Worm (Caenorhabditis elegans) whole organism, L1 larva: ENCODE results near the gene Y46G5A.8.
"Not testable (repeated sequence)": the region's sequence is repeated elsewhere in the genome, so short reads cannot be mapped to it uniquely, and the experiment has no call there.

Source experiments
- Y116A8C.19 ChIP-seq: sonication (generic microtip); optimal IDR thresholded peaks from 2 replicates; lab custom pipeline; 2016; ENCODE audit warnings: missing compliant biosample characterization, missing genetic modification characterization, borderline replicate concordance
- aha-1 ChIP-seq: fragments of 150-350 bp; optimal IDR thresholded peaks from 2 replicates; lab custom pipeline; 2014; ENCODE audit warnings: missing biosample characterization, missing genetic modification characterization
- alr-1 ChIP-seq: fragments of 200-800 bp; sonication (Bioruptor generic); optimal IDR thresholded peaks from 2 replicates; lab custom pipeline; 2018; ENCODE audit warnings: borderline replicate concordance, mild to moderate bottlenecking, missing genetic modification characterization, missing compliant biosample characterization
- ama-1 ChIP-seq: fragments of 150-350 bp; optimal IDR thresholded peaks from 2 replicates; lab custom pipeline; 2014
- ceh-82 ChIP-seq, 3 experiments: fragments of 150-350 bp in 1 of 3; sonication (generic microtip) in 2 of 3; optimal IDR thresholded peaks; 2 replicates each; lab custom pipeline; 2014 to 2017; ENCODE audit warnings: missing biosample characterization in 3 of 3, missing genetic modification characterization in 3 of 3
- ceh-88 ChIP-seq: fragments of 200-800 bp; sonication (Bioruptor generic); IDR thresholded peaks from 2 replicates; pipeline ENCODE4 v1.3.6; 2022; ENCODE audit warnings: missing genetic modification characterization, missing compliant biosample characterization
- ceh-90 ChIP-seq: sonication (generic microtip); optimal IDR thresholded peaks from 2 replicates; lab custom pipeline; 2016; ENCODE audit warnings: missing genetic modification characterization, missing compliant biosample characterization
- ces-1 ChIP-seq: fragments of 150-350 bp; optimal IDR thresholded peaks from 2 replicates; lab custom pipeline; 2014; ENCODE audit warnings: missing biosample characterization, missing genetic modification reagents, missing genetic modification characterization
- egl-27 ChIP-seq, 2 experiments: fragments of 150-350 bp in 1 of 2; sonication (generic microtip); optimal IDR thresholded peaks; 3 replicates each; lab custom pipeline; 2017 to 2018; ENCODE audit warnings: missing biosample characterization in 2 of 2, missing genetic modification characterization in 2 of 2, missing genetic modification reagents in 2 of 2
- ets-5 ChIP-seq: fragments of 200-800 bp; sonication (Bioruptor generic); IDR thresholded peaks from 2 replicates; pipeline ENCODE4 v1.3.6; 2022; ENCODE audit warnings: missing genetic modification characterization, missing compliant biosample characterization
- irx-1 ChIP-seq: sonication (generic microtip); optimal IDR thresholded peaks from 2 replicates; lab custom pipeline; 2016; ENCODE audit warnings: missing genetic modification characterization, missing compliant biosample characterization
- jun-1 ChIP-seq: fragments of 150-350 bp; optimal IDR thresholded peaks from 2 replicates; lab custom pipeline; 2014; ENCODE audit warnings: missing biosample characterization, missing genetic modification reagents, missing genetic modification characterization
- lin-15B ChIP-seq: fragments of 150-350 bp; sonication (generic microtip); optimal IDR thresholded peaks from 3 replicates; lab custom pipeline; 2014; ENCODE audit warnings: missing biosample characterization, missing genetic modification characterization
- lin-35 ChIP-seq, 2 experiments: fragments of 150-350 bp; optimal IDR thresholded peaks; 2 replicates each; lab custom pipeline; 2014; ENCODE audit warnings: missing biosample characterization in 2 of 2, missing genetic modification characterization in 2 of 2, missing genetic modification reagents in 2 of 2
- lsy-2 ChIP-seq, 2 experiments: fragments of 150-350 bp; optimal IDR thresholded peaks; 2 replicates each; lab custom pipeline; 2014; ENCODE audit warnings: missing biosample characterization in 2 of 2, missing genetic modification characterization in 2 of 2
- mab-9 ChIP-seq: fragments of 200-800 bp; sonication (Bioruptor generic); IDR thresholded peaks from 2 replicates; pipeline ENCODE4 v1.3.6; 2022; ENCODE audit warnings: missing genetic modification reagents, missing genetic modification characterization, missing compliant biosample characterization
- mef-2 ChIP-seq: fragments of 150-350 bp; optimal IDR thresholded peaks from 2 replicates; lab custom pipeline; 2014; ENCODE audit warnings: missing biosample characterization, missing genetic modification characterization
- nhr-11 ChIP-seq: fragments of 150-350 bp; optimal IDR thresholded peaks from 2 replicates; lab custom pipeline; 2014; ENCODE audit warnings: missing biosample characterization, missing genetic modification characterization
- nhr-20 ChIP-seq: sonication (generic microtip); optimal IDR thresholded peaks from 2 replicates; lab custom pipeline; 2016; ENCODE audit warnings: mild to moderate bottlenecking, missing genetic modification characterization, missing compliant biosample characterization
- nhr-237 ChIP-seq: fragments of 150-350 bp; optimal IDR thresholded peaks from 2 replicates; lab custom pipeline; 2014; ENCODE audit warnings: missing biosample characterization, missing genetic modification characterization
- nhr-28 ChIP-seq: fragments of 150-350 bp; optimal IDR thresholded peaks from 2 replicates; lab custom pipeline; 2014; ENCODE audit warnings: missing biosample characterization, missing genetic modification characterization
- nhr-47 ChIP-seq: sonication (generic microtip); optimal IDR thresholded peaks from 2 replicates; lab custom pipeline; 2016; ENCODE audit warnings: mild to moderate bottlenecking, missing genetic modification characterization, moderate library complexity, missing compliant biosample characterization
- nhr-71 ChIP-seq: sonication (generic microtip); optimal IDR thresholded peaks from 2 replicates; lab custom pipeline; 2016; ENCODE audit warnings: mild to moderate bottlenecking, missing genetic modification characterization, moderate library complexity, missing compliant biosample characterization
- nhr-76 ChIP-seq: sonication (generic microtip); optimal IDR thresholded peaks from 2 replicates; lab custom pipeline; 2017; ENCODE audit warnings: missing biosample characterization, missing genetic modification characterization
- nhr-85 ChIP-seq: sonication (generic microtip); peaks from one replicate; lab custom pipeline; 2016; ENCODE audit warnings: missing genetic modification characterization, inconsistent platforms, missing compliant biosample characterization
- pax-3 ChIP-seq: fragments of 200-800 bp; sonication (Bioruptor generic); optimal IDR thresholded peaks from 2 replicates; lab custom pipeline; 2018; ENCODE audit warnings: mild to moderate bottlenecking, missing genetic modification characterization, moderate library complexity, missing compliant biosample characterization
- skn-1 ChIP-seq: fragments of 150-350 bp; optimal IDR thresholded peaks from 2 replicates; lab custom pipeline; 2014; ENCODE audit warnings: missing biosample characterization, missing genetic modification characterization
- snu-23 ChIP-seq: sonication (generic microtip); optimal IDR thresholded peaks from 2 replicates; lab custom pipeline; 2016; ENCODE audit warnings: missing genetic modification characterization, missing compliant biosample characterization
- sptf-1 ChIP-seq: fragments of 150-350 bp; optimal IDR thresholded peaks from 2 replicates; lab custom pipeline; 2014; ENCODE audit warnings: missing biosample characterization, missing genetic modification characterization
- tbx-2 ChIP-seq: sonication (generic microtip); optimal IDR thresholded peaks from 2 replicates; lab custom pipeline; 2016; ENCODE audit warnings: missing genetic modification characterization, missing compliant biosample characterization
- unc-98 ChIP-seq: fragments of 200-800 bp; sonication (Bioruptor generic); IDR thresholded peaks from 2 replicates; pipeline ENCODE4 v1.3.6; 2022; ENCODE audit warnings: missing genetic modification characterization, missing compliant biosample characterization
- zag-1 ChIP-seq: fragments of 150-350 bp; optimal IDR thresholded peaks from 2 replicates; lab custom pipeline; 2014; ENCODE audit warnings: missing biosample characterization, missing genetic modification characterization

Y46G5A.8 gene

ce11 chrII:12739306-12739705 lies 16.8 kb upstream of the Y46G5A.8 start:
- TF ChIP-seq mab-9 (GFP tag; lab: Robert Waterston, UW): no peak
- no peak for TF ChIP-seq snu-23 (GFP tag; lab: Kevin White, UChicago)
- TF ChIP-seq ceh-82 (tag; optimal IDR thresholded peaks at IDR 0.05; lab: Kevin White, UChicago): no peak
- TF ChIP-seq tbx-2 (tag; lab: Kevin White, UChicago): no peak
- no peak for TF ChIP-seq egl-27 (tag; optimal IDR thresholded peaks at IDR 0.05; lab: Kevin White, UChicago)
- no peak for TF ChIP-seq nhr-11 (tag; lab: Kevin White, UChicago)
- TF ChIP-seq nhr-20 (tag; lab: Kevin White, UChicago): no peak
- TF ChIP-seq nhr-237 (tag; lab: Kevin White, UChicago): no peak
- TF ChIP-seq zag-1 (tag; lab: Kevin White, UChicago): no peak
- no peak for TF ChIP-seq irx-1 (tag; lab: Kevin White, UChicago)
- no peak for TF ChIP-seq skn-1 (tag; lab: Kevin White, UChicago)
- TF ChIP-seq ces-1 (GFP tag; lab: Kevin White, UChicago): no peak
- no peak for TF ChIP-seq sptf-1 (tag; lab: Kevin White, UChicago)
- no peak for TF ChIP-seq nhr-76 (tag; lab: Kevin White, UChicago)

- not testable (repeated sequence) for TF ChIP-seq nhr-85; lin-15B (tag; lab: Kevin White, UChicago); alr-1 (tag; lab: Kevin White, UChicago)
- TF ChIP-seq, all 84 proteins: peak for 0; not testable (repeated sequence) for 84
These were observed 2.4 kb upstream of the Y46G5A.8 start, which contains the start of gene Y46G5A.39 for ce11 chrII:12753725-12754124. Y46G5A.39 (minus strand) TSS chrII:12753825.

- TF ChIP-seq unc-98 (GFP tag; lab: Robert Waterston, UW): no peak
- no peak for TF ChIP-seq mef-2 (tag; lab: Kevin White, UChicago)
- TF ChIP-seq nhr-11 (tag; lab: Kevin White, UChicago): no peak
- no peak for TF ChIP-seq nhr-20 (tag; lab: Kevin White, UChicago)
- no peak for TF ChIP-seq egl-27 (tag; optimal IDR thresholded peaks at IDR 0.05; lab: Kevin White, UChicago)
- no peak for TF ChIP-seq ceh-90
- no peak for TF ChIP-seq nhr-28 (tag; lab: Kevin White, UChicago)
- TF ChIP-seq ets-5 (GFP tag; lab: Robert Waterston, UW): no peak
- no peak for TF ChIP-seq jun-1 (tag; lab: Kevin White, UChicago)
- TF ChIP-seq Y116A8C.19 (tag; lab: Kevin White, UChicago): no peak
- TF ChIP-seq ceh-82 (tag; optimal IDR thresholded peaks at IDR 0.05; lab: Kevin White, UChicago): no peak
- no peak for TF ChIP-seq ama-1 (lab: Kevin White, UChicago)
- TF ChIP-seq snu-23 (GFP tag; lab: Kevin White, UChicago): no peak
- TF ChIP-seq tbx-2 (tag; lab: Kevin White, UChicago): no peak
- TF ChIP-seq, all 84 proteins: peak for 0
These were observed 4.4 kb downstream of the Y46G5A.8 start, which contains the start of gene cnp-2 for ce11 chrII:12760497-12760896. cnp-2 (plus strand) TSS chrII:12760797.

ce11 chrII:12764476-12764875 lies 8.3 kb downstream of the Y46G5A.8 start:
- TF ChIP-seq lsy-2 (tag; optimal IDR thresholded peaks at IDR 0.05; lab: Kevin White, UChicago) (no peak), lin-15B (tag; lab: Kevin White, UChicago) (no peak), lin-35 (GFP tag; optimal IDR thresholded peaks at IDR 0.05; lab: Kevin White, UChicago) (no peak), jun-1 (tag; lab: Kevin White, UChicago) (no peak), nhr-47 (tag; lab: Kevin White, UChicago) (no peak), nhr-85 (no peak), ceh-88 (GFP tag; lab: Robert Waterston, UW) (no peak), sptf-1 (tag; lab: Kevin White, UChicago) (no peak), pax-3 (tag; lab: Kevin White, UChicago) (no peak), aha-1 (no peak), mef-2 (tag; lab: Kevin White, UChicago) (no peak), nhr-71 (tag; lab: Kevin White, UChicago) (no peak)
